Fruit fly (Drosophila melanogaster) whole organism, adult: ENCODE results near the gene ND-B16.6.
"Not testable (repeated sequence)": the region's sequence is repeated elsewhere in the genome, so short reads cannot be mapped to it uniquely, and the experiment has no call there.

Experiments used
- CG11617 ChIP-seq: fragments of 200-800 bp; sonication (Bioruptor generic); optimal IDR thresholded peaks from 2 replicates; lab custom pipeline; 2017; ENCODE audit warnings: mild to moderate bottlenecking, missing biosample characterization, missing genetic modification reagents, missing genetic modification characterization
- CG33017 ChIP-seq: fragments of 200-800 bp; sonication (Bioruptor generic); optimal IDR thresholded peaks from 2 replicates; lab custom pipeline; 2018; ENCODE audit warnings: missing biosample characterization, mild to moderate bottlenecking, missing genetic modification characterization, moderate library complexity
- CG7101 ChIP-seq: fragments of 200-800 bp; sonication (Bioruptor generic); optimal IDR thresholded peaks from 2 replicates; lab custom pipeline; 2018; ENCODE audit warnings: missing biosample characterization, mild to moderate bottlenecking, missing genetic modification characterization, moderate library complexity
- Hr96 ChIP-seq: fragments of 200-800 bp; sonication (Bioruptor generic); optimal IDR thresholded peaks from 2 replicates; lab custom pipeline; 2016; ENCODE audit warnings: missing biosample characterization, missing genetic modification characterization
- kay ChIP-seq: fragments of 200-800 bp; sonication (Bioruptor generic); peaks from one replicate; lab custom pipeline; 2016; ENCODE audit warnings: missing biosample characterization, missing genetic modification characterization, borderline replicate concordance

DNA sequence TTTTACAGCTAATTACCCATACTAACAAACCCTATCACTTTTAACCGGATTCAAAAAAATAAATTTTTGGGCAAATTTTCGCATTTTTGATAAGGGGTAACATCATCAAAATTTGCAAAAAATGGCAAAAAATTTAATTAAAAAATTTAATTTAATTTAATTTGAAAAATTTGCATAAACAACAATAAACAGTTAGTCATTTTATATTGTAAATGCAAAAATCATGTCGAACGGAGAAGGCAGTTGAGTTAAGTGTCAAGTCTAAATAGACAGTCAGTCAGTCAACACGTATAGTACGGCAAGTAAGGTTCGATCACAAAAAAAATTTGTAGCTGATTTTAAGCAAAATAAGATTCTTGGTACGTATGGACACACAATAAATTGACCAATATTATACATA, 33.7 kb upstream of the ND-B16.6 start, which contains the start of gene CG33664:
- not testable (repeated sequence) for TF ChIP-seq kay (GFP tag; lab: Kevin White, UChicago); Hr96 (GFP tag; lab: Kevin White, UChicago); CG7101 (tag; lab: Kevin White, UChicago); CG33017 (tag; lab: Kevin White, UChicago); CG11617
